Worm (Caenorhabditis elegans) whole organism, L1 larva: ENCODE results near the gene arrd-14.
A peak's percentile ranks its signal among the peaks of the same experiment; 100 is the strongest.

Source experiments
- aly-2 ChIP-seq: fragments of 150-350 bp; optimal IDR thresholded peaks from 2 replicates; lab custom pipeline; 2014; ENCODE audit warnings: missing biosample characterization, missing genetic modification characterization
- blmp-1 ChIP-seq: fragments of 150-350 bp; optimal IDR thresholded peaks from 2 replicates; lab custom pipeline; 2014; ENCODE audit warnings: missing biosample characterization, missing genetic modification characterization
- ceh-8 ChIP-seq: fragments of 200-800 bp; sonication (Bioruptor generic); optimal IDR thresholded peaks from 2 replicates; lab custom pipeline; 2018; ENCODE audit warnings: mild to moderate bottlenecking, missing genetic modification characterization, moderate library complexity, missing compliant biosample characterization
- ceh-90 ChIP-seq: sonication (generic microtip); optimal IDR thresholded peaks from 2 replicates; lab custom pipeline; 2016; ENCODE audit warnings: missing genetic modification characterization, missing compliant biosample characterization
- ces-1 ChIP-seq: fragments of 150-350 bp; optimal IDR thresholded peaks from 2 replicates; lab custom pipeline; 2014; ENCODE audit warnings: missing biosample characterization, missing genetic modification reagents, missing genetic modification characterization
- dpl-1 ChIP-seq, 3 experiments: fragments of 150-350 bp in 2 of 3; sonication (generic microtip) in 1 of 3; optimal IDR thresholded peaks; 2 replicates each; lab custom pipeline; 2014 to 2017; ENCODE audit warnings: missing biosample characterization in 3 of 3, missing genetic modification characterization in 3 of 3, missing genetic modification reagents in 3 of 3
- dsc-1 ChIP-seq: sonication (generic microtip); optimal IDR thresholded peaks from 2 replicates; lab custom pipeline; 2016; ENCODE audit warnings: mild to moderate bottlenecking, missing genetic modification characterization, missing compliant biosample characterization
- efl-1 ChIP-seq, 4 experiments: fragments of 150-350 bp; optimal IDR thresholded peaks in 3 of 4; peaks in 1 of 4; 1 replicate in 1 of 4; 2 replicates in 3 of 4; lab custom pipeline; 2014; ENCODE audit warnings: missing biosample characterization in 2 of 4, missing genetic modification characterization in 2 of 4, missing genetic modification reagents in 2 of 4
- egl-13 ChIP-seq: sonication (generic microtip); optimal IDR thresholded peaks from 2 replicates; lab custom pipeline; 2016; ENCODE audit warnings: missing genotype, missing genetic modification reagents, missing genetic modification characterization, missing compliant biosample characterization
- egl-27 ChIP-seq, 2 experiments: fragments of 150-350 bp in 1 of 2; sonication (generic microtip); optimal IDR thresholded peaks; 3 replicates each; lab custom pipeline; 2017 to 2018; ENCODE audit warnings: missing biosample characterization in 2 of 2, missing genetic modification characterization in 2 of 2, missing genetic modification reagents in 2 of 2
- elt-2 ChIP-seq: sonication (generic microtip); optimal IDR thresholded peaks from 2 replicates; lab custom pipeline; 2016; ENCODE audit warnings: missing genetic modification characterization, mild to moderate bottlenecking, inconsistent platforms, missing compliant biosample characterization, missing genetic modification reagents
- grh-1 ChIP-seq: fragments of 200-800 bp; sonication (Bioruptor generic); IDR thresholded peaks from 2 replicates; pipeline ENCODE4 v1.3.6; 2022; ENCODE audit warnings: missing genetic modification reagents, missing genetic modification characterization, missing compliant biosample characterization
- isw-1 ChIP-seq: fragments of 200-800 bp; sonication (Bioruptor generic); IDR thresholded peaks from 2 replicates; pipeline ENCODE4 v1.3.6; 2022; ENCODE audit warnings: missing genetic modification characterization, missing compliant biosample characterization
- lin-14 ChIP-seq: fragments of 200-800 bp; sonication (Bioruptor generic); optimal IDR thresholded peaks from 2 replicates; lab custom pipeline; 2018; ENCODE audit warnings: mild to moderate bottlenecking, missing genetic modification characterization, moderate library complexity, missing compliant biosample characterization
- lin-15B ChIP-seq: fragments of 150-350 bp; sonication (generic microtip); optimal IDR thresholded peaks from 3 replicates; lab custom pipeline; 2014; ENCODE audit warnings: missing biosample characterization, missing genetic modification characterization
- lsy-2 ChIP-seq, 2 experiments: fragments of 150-350 bp; optimal IDR thresholded peaks; 2 replicates each; lab custom pipeline; 2014; ENCODE audit warnings: missing biosample characterization in 2 of 2, missing genetic modification characterization in 2 of 2
- mab-9 ChIP-seq: fragments of 200-800 bp; sonication (Bioruptor generic); IDR thresholded peaks from 2 replicates; pipeline ENCODE4 v1.3.6; 2022; ENCODE audit warnings: missing genetic modification reagents, missing genetic modification characterization, missing compliant biosample characterization
- mef-2 ChIP-seq: fragments of 150-350 bp; optimal IDR thresholded peaks from 2 replicates; lab custom pipeline; 2014; ENCODE audit warnings: missing biosample characterization, missing genetic modification characterization
- nhr-11 ChIP-seq: fragments of 150-350 bp; optimal IDR thresholded peaks from 2 replicates; lab custom pipeline; 2014; ENCODE audit warnings: missing biosample characterization, missing genetic modification characterization
- nhr-19 ChIP-seq: fragments of 200-800 bp; sonication (Bioruptor generic); conservative IDR thresholded peaks from 2 replicates; pipeline ENCODE4 v1.3.6; 2022; ENCODE audit warnings: missing genetic modification characterization, missing compliant biosample characterization
- nhr-20 ChIP-seq: sonication (generic microtip); optimal IDR thresholded peaks from 2 replicates; lab custom pipeline; 2016; ENCODE audit warnings: mild to moderate bottlenecking, missing genetic modification characterization, missing compliant biosample characterization
- nhr-47 ChIP-seq: sonication (generic microtip); optimal IDR thresholded peaks from 2 replicates; lab custom pipeline; 2016; ENCODE audit warnings: mild to moderate bottlenecking, missing genetic modification characterization, moderate library complexity, missing compliant biosample characterization
- nhr-71 ChIP-seq: sonication (generic microtip); optimal IDR thresholded peaks from 2 replicates; lab custom pipeline; 2016; ENCODE audit warnings: mild to moderate bottlenecking, missing genetic modification characterization, moderate library complexity, missing compliant biosample characterization
- nhr-76 ChIP-seq: sonication (generic microtip); optimal IDR thresholded peaks from 2 replicates; lab custom pipeline; 2017; ENCODE audit warnings: missing biosample characterization, missing genetic modification characterization
- nhr-77 ChIP-seq: fragments of 150-350 bp; optimal IDR thresholded peaks from 2 replicates; lab custom pipeline; 2014; ENCODE audit warnings: missing biosample characterization, missing genetic modification characterization
- nhr-84 ChIP-seq: sonication (generic microtip); optimal IDR thresholded peaks from 2 replicates; lab custom pipeline; 2017; ENCODE audit warnings: missing biosample characterization, missing genetic modification characterization
- nhr-90 ChIP-seq: sonication (generic microtip); optimal IDR thresholded peaks from 2 replicates; lab custom pipeline; 2016; ENCODE audit warnings: mild to moderate bottlenecking, missing genetic modification characterization, missing compliant biosample characterization; ENCODE audit not compliant: poor library complexity
- pag-3 ChIP-seq: sonication (generic microtip); optimal IDR thresholded peaks from 2 replicates; lab custom pipeline; 2017; ENCODE audit warnings: missing genetic modification characterization, mild to moderate bottlenecking, missing compliant biosample characterization, antibody characterized with exemption, borderline replicate concordance; ENCODE audit not compliant: insufficient read depth
- rnt-1 ChIP-seq: sonication (generic microtip); optimal IDR thresholded peaks from 2 replicates; lab custom pipeline; 2016; ENCODE audit warnings: mild to moderate bottlenecking, missing genetic modification characterization, moderate library complexity, missing compliant biosample characterization
- snu-23 ChIP-seq: sonication (generic microtip); optimal IDR thresholded peaks from 2 replicates; lab custom pipeline; 2016; ENCODE audit warnings: missing genetic modification characterization, missing compliant biosample characterization
- tlp-1 ChIP-seq: fragments of 150-350 bp; optimal IDR thresholded peaks from 2 replicates; lab custom pipeline; 2014; ENCODE audit warnings: missing biosample characterization, missing genetic modification characterization
- unc-130 ChIP-seq: fragments of 150-350 bp; optimal IDR thresholded peaks from 2 replicates; lab custom pipeline; 2017; ENCODE audit warnings: missing biosample characterization, missing genetic modification characterization, inconsistent platforms
- unc-62 ChIP-seq: fragments of 150-350 bp; optimal IDR thresholded peaks from 2 replicates; lab custom pipeline; 2014; ENCODE audit warnings: missing biosample characterization, missing genetic modification reagents, missing genetic modification characterization
- unc-86 ChIP-seq: sonication (generic microtip); optimal IDR thresholded peaks from 2 replicates; lab custom pipeline; 2016; ENCODE audit warnings: missing genetic modification characterization, missing compliant biosample characterization
- unc-98 ChIP-seq: fragments of 200-800 bp; sonication (Bioruptor generic); IDR thresholded peaks from 2 replicates; pipeline ENCODE4 v1.3.6; 2022; ENCODE audit warnings: missing genetic modification characterization, missing compliant biosample characterization

arrd-14 gene

ce11 chrII:13789714-13790113, 37.6 kb downstream of the arrd-14 start:
- TF ChIP-seq unc-98 (GFP tag; lab: Robert Waterston, UW) (no peak), nhr-71 (tag; lab: Kevin White, UChicago) (peak; percentile 37), ces-1 (GFP tag; lab: Kevin White, UChicago) (no peak), pag-3 (tag; lab: Kevin White, UChicago) (peak; percentile 49), unc-62 (GFP tag; lab: Kevin White, UChicago) (no peak), nhr-77 (tag; lab: Kevin White, UChicago) (no peak), egl-13 (tag; lab: Kevin White, UChicago) (no peak), dpl-1 (GFP tag; optimal IDR thresholded peaks at IDR 0.05; lab: Kevin White, UChicago) (no peak), unc-130 (tag; lab: Kevin White, UChicago) (peak; percentile 17), lin-14 (GFP tag; lab: Kevin White, UChicago) (peak; percentile 61), snu-23 (GFP tag; lab: Kevin White, UChicago) (peak; percentile 5), mab-9 (GFP tag; lab: Robert Waterston, UW) (no peak), elt-2 (tag; lab: Kevin White, UChicago) (no peak), egl-27 (tag; optimal IDR thresholded peaks at IDR 0.05; lab: Kevin White, UChicago) (no peak), nhr-19 (GFP tag; lab: Robert Waterston, UW) (peak; percentile 21; the same call in 1 of the 2 replicates), efl-1 (optimal IDR thresholded peaks at IDR 0.05; lab: Kevin White, UChicago) (no peak), efl-1 (GFP tag; optimal IDR thresholded peaks at IDR 0.05 in 1 of 2; lab: Kevin White, UChicago) (peak in 1 of 2 experiments; percentile 2), rnt-1 (tag; lab: Kevin White, UChicago) (peak; percentile 55), nhr-90 (tag; lab: Kevin White, UChicago) (no peak), nhr-11 (tag; lab: Kevin White, UChicago) (no peak), lsy-2 (tag; optimal IDR thresholded peaks at IDR 0.05; lab: Kevin White, UChicago) (peak in 1 of 2 experiments; percentile 2), grh-1 (no peak), dsc-1 (peak; percentile 68)

- peak; percentile 11 for TF ChIP-seq ceh-8 (GFP tag; lab: Kevin White, UChicago)
- TF ChIP-seq, all 84 proteins: peak for 1; not testable (repeated sequence) for 83
These were observed 38.6 kb downstream of the arrd-14 start for ce11 chrII:13790701-13791100.

- TF ChIP-seq ceh-90 (tag; lab: Kevin White, UChicago) (no peak), ces-1 (GFP tag; lab: Kevin White, UChicago) (no peak), unc-86 (tag; lab: Kevin White, UChicago) (no peak), egl-13 (tag; lab: Kevin White, UChicago) (no peak), nhr-47 (tag; lab: Kevin White, UChicago) (no peak), mab-9 (GFP tag; lab: Robert Waterston, UW) (no peak), nhr-20 (no peak), nhr-76 (tag; lab: Kevin White, UChicago) (no peak), nhr-19 (GFP tag; lab: Robert Waterston, UW) (no peak), nhr-90 (tag; lab: Kevin White, UChicago) (no peak), mef-2 (no peak), blmp-1 (tag; lab: Kevin White, UChicago) (no peak), grh-1 (no peak), aly-2 (tag; lab: Kevin White, UChicago) (no peak), nhr-84 (tag; lab: Kevin White, UChicago) (no peak), lin-15B (no peak), tlp-1 (tag; lab: Kevin White, UChicago) (no peak), isw-1 (GFP tag; lab: Robert Waterston, UW) (no peak), pag-3 (tag; lab: Kevin White, UChicago) (no peak), dsc-1 (no peak)
These were observed 39.6 kb downstream of the arrd-14 start, which contains the start of gene ZK131.11 for ce11 chrII:13791570-13792279. ZK131.11 (plus strand) TSS chrII:13792229.
